Worm (Caenorhabditis elegans) whole organism, L4/young adult: ENCODE results near the gene tpi-1.

Experiments
- W03F9.2 ChIP-seq: fragments of 150-350 bp; optimal IDR thresholded peaks from 2 replicates; lab custom pipeline; 2014; ENCODE audit warnings: missing biosample characterization, missing genetic modification characterization
- dao-5 ChIP-seq: sonication (generic microtip); optimal IDR thresholded peaks from 2 replicates; lab custom pipeline; 2016; ENCODE audit warnings: missing genotype, missing genetic modification characterization, moderate library complexity, missing compliant biosample characterization
- him-1 ChIP-seq: sonication (generic microtip); optimal IDR thresholded peaks from 2 replicates; lab custom pipeline; 2016; ENCODE audit warnings: missing genotype, missing genetic modification reagents, missing genetic modification characterization, missing compliant biosample characterization

Gene tpi-1

ce11 chrII:12039039-12039438, at the start of gene tpi-1:
TSS of gene tpi-1 (minus strand) at chrII:12039139.
- TF ChIP-seq him-1 (no peak), dao-5 (tag; lab: Kevin White, UChicago) (no peak), W03F9.2 (tag; lab: Kevin White, UChicago) (no peak)

ce11 chrII:12081454-12081853, 42.5 kb upstream of the tpi-1 start:
- TF ChIP-seq W03F9.2 (tag; lab: Kevin White, UChicago) (no peak), dao-5 (tag; lab: Kevin White, UChicago) (no peak), him-1 (no peak)

ce11 chrII:12080015-12080414, 41.1 kb upstream of the tpi-1 start:
- no peak for TF ChIP-seq dao-5 (tag; lab: Kevin White, UChicago)
- no peak for TF ChIP-seq W03F9.2 (tag; lab: Kevin White, UChicago)
- no peak for TF ChIP-seq him-1

- no peak for TF ChIP-seq dao-5 (tag; lab: Kevin White, UChicago)
- TF ChIP-seq W03F9.2 (tag; lab: Kevin White, UChicago), result no peak
- TF ChIP-seq him-1, result no peak
Measured at ce11 chrII:12077281-12077680, 38.3 kb upstream of the tpi-1 start.

ce11 chrII:12076355-12076754, 37.4 kb upstream of the tpi-1 start:
- no peak for TF ChIP-seq W03F9.2 (tag; lab: Kevin White, UChicago)
- no peak for TF ChIP-seq him-1
- no peak for TF ChIP-seq dao-5 (tag; lab: Kevin White, UChicago)

ce11 chrII:12071243-12071642, 32.3 kb upstream of the tpi-1 start:
- TF ChIP-seq him-1 (no peak), dao-5 (tag; lab: Kevin White, UChicago) (no peak), W03F9.2 (tag; lab: Kevin White, UChicago) (no peak)

- no peak for TF ChIP-seq him-1
Measured at ce11 chrII:12067451-12068076, 28.6 kb upstream of the tpi-1 start, which contains the start of gene Y17G7B.22. TSS of gene Y17G7B.22 (plus strand) at chrII:12068026.

ce11 chrII:12064680-12065135, 25.8 kb upstream of the tpi-1 start, which contains the start of gene arrd-8:
TSS of gene arrd-8 (plus strand) at chrII:12065085.
- TF ChIP-seq dao-5 (tag; lab: Kevin White, UChicago) (no peak), W03F9.2 (tag; lab: Kevin White, UChicago) (no peak), him-1 (no peak)

- TF ChIP-seq him-1 (no peak), W03F9.2 (tag; lab: Kevin White, UChicago) (no peak), dao-5 (tag; lab: Kevin White, UChicago) (no peak)
Measured at ce11 chrII:12063076-12063475, 24.1 kb upstream of the tpi-1 start.

ce11 chrII:12062521-12062920, 23.6 kb upstream of the tpi-1 start, which contains the start of gene arrd-7:
TSS of gene arrd-7 (minus strand) at chrII:12062621.
- TF ChIP-seq him-1 (no peak), dao-5 (tag; lab: Kevin White, UChicago) (no peak), W03F9.2 (tag; lab: Kevin White, UChicago) (no peak)

ce11 chrII:12059872-12060271, 20.9 kb upstream of the tpi-1 start:
- TF ChIP-seq W03F9.2 (tag; lab: Kevin White, UChicago), result no peak
- no peak for TF ChIP-seq him-1
- no peak for TF ChIP-seq dao-5 (tag; lab: Kevin White, UChicago)

- TF ChIP-seq W03F9.2 (tag; lab: Kevin White, UChicago) (no peak), him-1 (no peak), dao-5 (tag; lab: Kevin White, UChicago) (no peak)
Measured at ce11 chrII:12058298-12058697, 19.4 kb upstream of the tpi-1 start.

- TF ChIP-seq him-1 (no peak), W03F9.2 (tag; lab: Kevin White, UChicago) (no peak), dao-5 (tag; lab: Kevin White, UChicago) (no peak)
Measured at ce11 chrII:12055408-12056140, 16.6 kb upstream of the tpi-1 start.

- TF ChIP-seq W03F9.2 (tag; lab: Kevin White, UChicago), result no peak
- TF ChIP-seq dao-5 (tag; lab: Kevin White, UChicago), result no peak
- no peak for TF ChIP-seq him-1
Measured at ce11 chrII:12054558-12054957, 15.6 kb upstream of the tpi-1 start.
